Fruit fly (Drosophila melanogaster) whole organism, embryonic: ENCODE measurements around the gene mRpS30.

ENCODE experiments used
- Bteb2 ChIP-seq: fragments of 200-800 bp; sonication (Bioruptor generic); optimal IDR thresholded peaks from 2 replicates; lab custom pipeline; 2016; ENCODE audit warnings: missing biosample characterization, missing genetic modification characterization
- CG10274 ChIP-seq: fragments of 200-800 bp; sonication (Bioruptor generic); optimal IDR thresholded peaks from 3 replicates; lab custom pipeline; 2017; ENCODE audit warnings: missing biosample characterization, mild to moderate bottlenecking, missing genetic modification characterization
- CG10462 ChIP-seq: fragments of 200-800 bp; sonication (Bioruptor generic); optimal IDR thresholded peaks from 2 replicates; lab custom pipeline; 2016; ENCODE audit warnings: missing biosample characterization, missing genetic modification characterization
- CG1647 ChIP-seq: fragments of 200-800 bp; sonication (Bioruptor generic); optimal IDR thresholded peaks from 3 replicates; lab custom pipeline; 2016; ENCODE audit warnings: missing biosample characterization, missing genetic modification characterization
- CG16815 ChIP-seq: fragments of 200-800 bp; sonication (Bioruptor generic); optimal IDR thresholded peaks from 3 replicates; lab custom pipeline; 2017; ENCODE audit warnings: missing biosample characterization, mild to moderate bottlenecking, missing genetic modification characterization
- CG17186 ChIP-seq: fragments of 200-800 bp; sonication (Bioruptor generic); optimal IDR thresholded peaks from 3 replicates; lab custom pipeline; 2017; ENCODE audit warnings: missing biosample characterization, missing genetic modification reagents, missing genetic modification characterization
- CG17328 ChIP-seq: fragments of 200-800 bp; sonication (Bioruptor generic); IDR thresholded peaks from 2 replicates; pipeline ENCODE4 v1.3.6; 2022; ENCODE audit warnings: missing biosample characterization, missing genetic modification characterization
- CG18476 ChIP-seq: fragments of 200-800 bp; sonication (Bioruptor generic); optimal IDR thresholded peaks from 2 replicates; lab custom pipeline; 2016; ENCODE audit warnings: missing biosample characterization, mild to moderate bottlenecking, missing genetic modification characterization
- CG2129 ChIP-seq: fragments of 200-800 bp; sonication (Bioruptor generic); IDR thresholded peaks from 2 replicates; pipeline ENCODE4 v1.3.6; 2022; ENCODE audit warnings: missing biosample characterization, missing genetic modification characterization; ENCODE audit not compliant: partially characterized antibody
- CG2202 ChIP-seq: fragments of 200-800 bp; sonication (Bioruptor generic); optimal IDR thresholded peaks from 2 replicates; lab custom pipeline; 2018; ENCODE audit warnings: missing biosample characterization, mild to moderate bottlenecking, missing genetic modification characterization
- CG2875 ChIP-seq: fragments of 200-800 bp; sonication (Bioruptor generic); optimal IDR thresholded peaks from 2 replicates; lab custom pipeline; 2017; ENCODE audit warnings: missing biosample characterization, mild to moderate bottlenecking, missing genetic modification characterization, missing genetic modification reagents
- CG2889 ChIP-seq: fragments of 200-800 bp; sonication (Bioruptor generic); IDR thresholded peaks from 3 replicates; pipeline ENCODE4 v1.3.6; 2022; ENCODE audit warnings: missing biosample characterization, missing genetic modification characterization
- CG31388 ChIP-seq: fragments of 200-800 bp; sonication (Bioruptor generic); optimal IDR thresholded peaks from 2 replicates; lab custom pipeline; 2016; ENCODE audit warnings: missing biosample characterization, missing genetic modification characterization
- CG32532 ChIP-seq: fragments of 200-800 bp; sonication (Bioruptor generic); IDR thresholded peaks from 2 replicates; pipeline ENCODE4 v1.3.6; 2022; ENCODE audit warnings: missing biosample characterization, missing genetic modification characterization
- CG42726 ChIP-seq: fragments of 200-800 bp; sonication (Bioruptor generic); IDR thresholded peaks from 2 replicates; pipeline ENCODE4 v1.3.6; 2022; ENCODE audit warnings: missing biosample characterization, missing genetic modification characterization; ENCODE audit not compliant: partially characterized antibody
- CG4282 ChIP-seq: fragments of 200-800 bp; sonication (Bioruptor generic); optimal IDR thresholded peaks from 2 replicates; lab custom pipeline; 2016; ENCODE audit warnings: missing biosample characterization, missing genetic modification characterization
- CG8359 ChIP-seq: fragments of 200-800 bp; sonication (Bioruptor generic); optimal IDR thresholded peaks from 2 replicates; lab custom pipeline; 2017; ENCODE audit warnings: missing biosample characterization, mild to moderate bottlenecking, missing genetic modification characterization, borderline replicate concordance
- CG9817 ChIP-seq: fragments of 200-800 bp; sonication (Bioruptor generic); optimal IDR thresholded peaks from 2 replicates; lab custom pipeline; 2018; ENCODE audit warnings: missing biosample characterization, mild to moderate bottlenecking, missing genetic modification characterization, moderate library complexity
- Dbx ChIP-seq: fragments of 200-800 bp; sonication (Bioruptor generic); IDR thresholded peaks from 3 replicates; pipeline ENCODE4 v1.3.6; 2022; ENCODE audit warnings: missing biosample characterization, missing genetic modification characterization
- Dll ChIP-seq: fragments of 200-800 bp; sonication (Bioruptor generic); IDR thresholded peaks from 4 replicates; pipeline ENCODE4 v1.3.6; 2022; ENCODE audit warnings: missing biosample characterization, missing genetic modification characterization; ENCODE audit not compliant: partially characterized antibody
- Dref ChIP-seq: fragments of 200-800 bp; sonication (Bioruptor generic); IDR thresholded peaks from 2 replicates; pipeline ENCODE4 v1.3.6; 2022; ENCODE audit warnings: missing biosample characterization, missing genetic modification characterization
- Elba2 ChIP-seq: fragments of 200-800 bp; sonication (Bioruptor generic); optimal IDR thresholded peaks from 3 replicates; lab custom pipeline; 2016; ENCODE audit warnings: missing biosample characterization, missing genetic modification characterization
- Ets97D ChIP-seq: fragments of 200-800 bp; sonication (Bioruptor generic); optimal IDR thresholded peaks from 3 replicates; lab custom pipeline; 2016; ENCODE audit warnings: missing biosample characterization, missing genetic modification characterization
- HHEX ChIP-seq: fragments of 200-800 bp; sonication (Bioruptor generic); optimal IDR thresholded peaks from 3 replicates; lab custom pipeline; 2017; ENCODE audit warnings: missing biosample characterization, mild to moderate bottlenecking, missing genetic modification characterization, missing genetic modification reagents
- HLHmδ ChIP-seq: fragments of 200-800 bp; sonication (Bioruptor generic); optimal IDR thresholded peaks from 2 replicates; lab custom pipeline; 2018; ENCODE audit warnings: missing biosample characterization, mild to moderate bottlenecking, missing genetic modification characterization, moderate library complexity
- Lim3 ChIP-seq: fragments of 200-800 bp; sonication (Bioruptor generic); IDR thresholded peaks from 2 replicates; pipeline ENCODE4 v1.3.6; 2022; ENCODE audit warnings: missing biosample characterization, missing genetic modification characterization
- Myb ChIP-seq: fragments of 200-800 bp; sonication (Bioruptor generic); optimal IDR thresholded peaks from 2 replicates; lab custom pipeline; 2016; ENCODE audit warnings: missing biosample characterization, missing genetic modification characterization
- Neu2 ChIP-seq: fragments of 200-800 bp; sonication (Bioruptor generic); optimal IDR thresholded peaks from 3 replicates; lab custom pipeline; 2016; ENCODE audit warnings: missing biosample characterization, missing genetic modification characterization, borderline replicate concordance
- Rfx ChIP-seq: fragments of 200-800 bp; sonication (Bioruptor generic); IDR thresholded peaks from 2 replicates; pipeline ENCODE4 v1.3.6; 2022; ENCODE audit warnings: missing biosample characterization, missing genetic modification characterization
- Sox100B ChIP-seq: fragments of 200-800 bp; sonication (Bioruptor generic); optimal IDR thresholded peaks from 3 replicates; lab custom pipeline; 2018; ENCODE audit warnings: missing biosample characterization, mild to moderate bottlenecking, missing genetic modification characterization
- YL-1 ChIP-seq: fragments of 200-800 bp; sonication (Bioruptor generic); optimal IDR thresholded peaks from 3 replicates; lab custom pipeline; 2017; ENCODE audit warnings: missing biosample characterization, mild to moderate bottlenecking, missing genetic modification characterization
- aop ChIP-seq: fragments of 200-800 bp; sonication (Bioruptor generic); IDR thresholded peaks from 2 replicates; pipeline ENCODE4 v1.3.6; 2022; ENCODE audit warnings: missing biosample characterization, missing genetic modification characterization
- ap ChIP-seq: fragments of 200-800 bp; sonication (Bioruptor generic); IDR thresholded peaks from 2 replicates; pipeline ENCODE4 v1.3.6; 2022; ENCODE audit warnings: missing biosample characterization, missing genetic modification characterization
- btn ChIP-seq: fragments of 200-800 bp; sonication (Bioruptor generic); optimal IDR thresholded peaks from 2 replicates; lab custom pipeline; 2016; ENCODE audit warnings: missing biosample characterization, missing genetic modification characterization
- crol ChIP-seq: fragments of 200-800 bp; sonication (Bioruptor generic); IDR thresholded peaks from 2 replicates; pipeline ENCODE4 v1.3.6; 2022; ENCODE audit warnings: missing biosample characterization, missing genetic modification characterization
- disco-r ChIP-seq: fragments of 200-800 bp; sonication (Bioruptor generic); optimal IDR thresholded peaks from 2 replicates; lab custom pipeline; 2016; ENCODE audit warnings: missing biosample characterization, missing genetic modification characterization
- dysf ChIP-seq: fragments of 200-800 bp; sonication (Bioruptor generic); IDR thresholded peaks from 3 replicates; pipeline ENCODE4 v1.3.6; 2022; ENCODE audit warnings: missing biosample characterization, missing genetic modification characterization
- en ChIP-seq: fragments of 200-800 bp; sonication (Bioruptor generic); optimal IDR thresholded peaks from 2 replicates; lab custom pipeline; 2016; ENCODE audit warnings: missing biosample characterization, missing genetic modification characterization
- esg ChIP-seq: fragments of 200-800 bp; sonication (Bioruptor generic); conservative IDR thresholded peaks from 2 replicates; pipeline ENCODE4 v1.3.6; 2022; ENCODE audit warnings: missing biosample characterization, missing genetic modification characterization
- exex ChIP-seq: fragments of 200-800 bp; sonication (Bioruptor generic); optimal IDR thresholded peaks from 4 replicates; lab custom pipeline; 2018; ENCODE audit warnings: missing biosample characterization, mild to moderate bottlenecking, missing genetic modification characterization, moderate library complexity
- gem ChIP-seq: fragments of 200-800 bp; sonication (Bioruptor generic); optimal IDR thresholded peaks from 2 replicates; lab custom pipeline; 2019; ENCODE audit warnings: missing biosample characterization, mild to moderate bottlenecking, missing genetic modification characterization, moderate library complexity
- gsb ChIP-seq: fragments of 200-800 bp; sonication (Bioruptor generic); IDR thresholded peaks from 2 replicates; pipeline ENCODE4 v1.3.6; 2022; ENCODE audit warnings: missing biosample characterization, missing genetic modification characterization
- hb ChIP-seq: fragments of 200-800 bp; sonication (Bioruptor generic); IDR thresholded peaks from 3 replicates; pipeline ENCODE4 v1.3.6; 2022; ENCODE audit warnings: missing biosample characterization, missing genetic modification characterization; ENCODE audit not compliant: partially characterized antibody
- hbn ChIP-seq: fragments of 200-800 bp; sonication (Bioruptor generic); IDR thresholded peaks from 2 replicates; pipeline ENCODE4 v1.3.6; 2022; ENCODE audit warnings: missing biosample characterization, missing genetic modification characterization; ENCODE audit not compliant: partially characterized antibody
- insv ChIP-seq, 2 experiments: fragments of 200-800 bp; sonication (Bioruptor generic); optimal IDR thresholded peaks; 3 replicates each; lab custom pipeline; 2016 to 2018; ENCODE audit warnings: missing biosample characterization in 2 of 2, missing genetic modification characterization in 2 of 2
- jigr1 ChIP-seq: fragments of 200-800 bp; sonication (Bioruptor generic); IDR thresholded peaks from 3 replicates; pipeline ENCODE4 v1.3.6; 2022; ENCODE audit warnings: missing biosample characterization, missing genetic modification characterization
- nerfin-1 ChIP-seq: fragments of 200-800 bp; sonication (Bioruptor generic); optimal IDR thresholded peaks from 3 replicates; lab custom pipeline; 2019; ENCODE audit warnings: missing biosample characterization, mild to moderate bottlenecking, missing genetic modification characterization, moderate library complexity
- odd ChIP-seq: fragments of 200-800 bp; sonication (Bioruptor generic); optimal IDR thresholded peaks from 2 replicates; lab custom pipeline; 2017; ENCODE audit warnings: missing biosample characterization, mild to moderate bottlenecking, missing genetic modification characterization
- onecut ChIP-seq: fragments of 200-800 bp; sonication (Bioruptor generic); IDR thresholded peaks from 2 replicates; pipeline ENCODE4 v1.3.6; 2022; ENCODE audit warnings: missing biosample characterization, missing genetic modification characterization
- org-1 ChIP-seq: fragments of 200-800 bp; sonication (Bioruptor generic); optimal IDR thresholded peaks from 2 replicates; lab custom pipeline; 2017; ENCODE audit warnings: missing biosample characterization, missing genetic modification characterization
- pb ChIP-seq: fragments of 200-800 bp; sonication (Bioruptor generic); optimal IDR thresholded peaks from 3 replicates; lab custom pipeline; 2016; ENCODE audit warnings: missing biosample characterization, missing genetic modification characterization
- pum ChIP-seq: fragments of 200-800 bp; sonication (Bioruptor generic); optimal IDR thresholded peaks from 2 replicates; lab custom pipeline; 2016; ENCODE audit warnings: missing biosample characterization, missing genetic modification characterization

The mRpS30 gene

dm6 chrX:15762723-15763122 is 23.1 kb upstream of the mRpS30 start, which contains the start of gene Polr3A (continued):
- no peak for TF ChIP-seq CG32532
- no peak for TF ChIP-seq CG1647 (GFP tag; lab: Kevin White, UChicago)
- no peak for TF ChIP-seq nerfin-1 (tag; lab: Kevin White, UChicago)
- TF ChIP-seq Myb (GFP tag; lab: Kevin White, UChicago): peak; percentile 15
- TF ChIP-seq ap (GFP tag; lab: Robert Waterston, UW): no peak
- no peak for TF ChIP-seq CG4282 (GFP tag; lab: Kevin White, UChicago)
- TF ChIP-seq exex: no peak
- no peak for TF ChIP-seq CG2875 (GFP tag; lab: Kevin White, UChicago)
- no peak for TF ChIP-seq dysf
- no peak for TF ChIP-seq CG2889 (GFP tag; lab: Robert Waterston, UW)
- no peak for TF ChIP-seq aop (GFP tag; lab: Robert Waterston, UW)
- TF ChIP-seq pum (GFP tag; lab: Kevin White, UChicago): no peak
- no peak for TF ChIP-seq gem (tag; lab: Kevin White, UChicago)
- no peak for TF ChIP-seq CG16815 (GFP tag; lab: Kevin White, UChicago)
- TF ChIP-seq Lim3 (GFP tag; lab: Robert Waterston, UW): no peak
- TF ChIP-seq CG31388 (GFP tag; lab: Kevin White, UChicago): no peak
- TF ChIP-seq CG10274 (GFP tag; lab: Kevin White, UChicago): no peak
- no peak for TF ChIP-seq Dbx
- TF ChIP-seq crol (GFP tag; lab: Robert Waterston, UW): no peak
- TF ChIP-seq CG18476 (GFP tag; lab: Kevin White, UChicago): no peak
- 0 out of 2 replicates have a peak, but pooled peaks have one; percentile 31 for TF ChIP-seq Rfx (GFP tag; lab: Robert Waterston, UW)
- peak; percentile 74 for TF ChIP-seq CG17186 (GFP tag; lab: Kevin White, UChicago)
- no peak for TF ChIP-seq jigr1 (GFP tag; lab: Robert Waterston, UW)
- no peak for TF ChIP-seq HLHmδ (GFP tag; lab: Kevin White, UChicago)
- no peak for TF ChIP-seq CG9817 (tag; lab: Kevin White, UChicago)
- TF ChIP-seq disco-r (GFP tag; lab: Kevin White, UChicago): no peak
- TF ChIP-seq pb (GFP tag; lab: Kevin White, UChicago): no peak
- no peak for TF ChIP-seq gsb (GFP tag; lab: Robert Waterston, UW)
- TF ChIP-seq esg (GFP tag; lab: Robert Waterston, UW): no peak
- TF ChIP-seq Dll (GFP tag; lab: Robert Waterston, UW): peak; percentile 65; the same call in 3 of the 4 replicates
- no peak for TF ChIP-seq CG8359 (GFP tag; lab: Kevin White, UChicago)
- TF ChIP-seq onecut (GFP tag; lab: Robert Waterston, UW): no peak
- TF ChIP-seq CG17328 (GFP tag; lab: Robert Waterston, UW): no peak
- TF ChIP-seq hb (GFP tag; lab: Robert Waterston, UW): no peak
- TF ChIP-seq CG2129 (GFP tag; lab: Robert Waterston, UW): no peak
- no peak for TF ChIP-seq CG2202
- no peak for TF ChIP-seq CG10462
- TF ChIP-seq Bteb2 (GFP tag; lab: Kevin White, UChicago): no peak
- TF ChIP-seq btn (GFP tag; lab: Kevin White, UChicago): no peak
- no peak for TF ChIP-seq CG42726
- no peak for TF ChIP-seq Neu2
- no peak for TF ChIP-seq Sox100B (GFP tag; lab: Kevin White, UChicago)
- no peak for TF ChIP-seq HHEX (GFP tag; lab: Kevin White, UChicago)
- no peak for TF ChIP-seq odd (GFP tag; lab: Kevin White, UChicago)
- peak; percentile 89 to 99 for TF ChIP-seq insv (GFP tag; optimal IDR thresholded peaks at IDR 0.05; lab: Kevin White, UChicago)
- TF ChIP-seq Elba2 (GFP tag; lab: Kevin White, UChicago): peak; percentile 96
- no peak for TF ChIP-seq en (GFP tag; lab: Kevin White, UChicago)
- TF ChIP-seq YL-1 (GFP tag; lab: Kevin White, UChicago): peak; percentile 5
- TF ChIP-seq org-1: no peak
- TF ChIP-seq Ets97D (GFP tag; lab: Kevin White, UChicago): peak; percentile 29
- TF ChIP-seq Dref: peak; percentile 83
- peak; percentile 41 for TF ChIP-seq hbn (GFP tag; lab: Robert Waterston, UW)
